Worm (Caenorhabditis elegans) whole organism, early embryonic: Measurements from ENCODE around the gene rhgf-2.
"Not testable (repeated sequence)": the region's sequence is repeated elsewhere in the genome, so short reads cannot be mapped to it uniquely, and the experiment has no call there.

Source experiments
- B0310.2 ChIP-seq: sonication (generic microtip); optimal IDR thresholded peaks from 2 replicates; lab custom pipeline; 2016; ENCODE audit warnings: mild to moderate bottlenecking, missing genetic modification characterization, missing compliant biosample characterization
- F13C5.2 ChIP-seq: sonication (generic microtip); optimal IDR thresholded peaks from 2 replicates; lab custom pipeline; 2017; ENCODE audit warnings: mild to moderate bottlenecking, missing genetic modification characterization, inconsistent platforms, missing compliant biosample characterization
- aly-1 ChIP-seq: sonication (generic microtip); optimal IDR thresholded peaks from 2 replicates; lab custom pipeline; 2016; ENCODE audit warnings: missing genetic modification characterization, missing compliant biosample characterization
- ama-1 ChIP-seq: fragments of 150-350 bp; optimal IDR thresholded peaks from 2 replicates; lab custom pipeline; 2014
- ceh-13 ChIP-seq: fragments of 200-800 bp; sonication (Bioruptor generic); optimal IDR thresholded peaks from 2 replicates; lab custom pipeline; 2018; ENCODE audit warnings: mild to moderate bottlenecking, missing genetic modification characterization, missing compliant biosample characterization
- ceh-36 ChIP-seq: sonication (generic microtip); optimal IDR thresholded peaks from 2 replicates; lab custom pipeline; 2016; ENCODE audit warnings: missing genetic modification characterization, inconsistent platforms, missing compliant biosample characterization
- ets-7 ChIP-seq: sonication (generic microtip); optimal IDR thresholded peaks from 2 replicates; lab custom pipeline; 2016; ENCODE audit warnings: missing genotype, missing genetic modification characterization, missing compliant biosample characterization
- flt-1 ChIP-seq: fragments of 200-800 bp; sonication (Bioruptor generic); IDR thresholded peaks from 2 replicates; pipeline ENCODE4 v1.3.6; 2022; ENCODE audit warnings: missing genetic modification characterization, missing compliant biosample characterization
- hmbx-1 ChIP-seq: sonication (generic microtip); optimal IDR thresholded peaks from 2 replicates; lab custom pipeline; 2016; ENCODE audit warnings: mild to moderate bottlenecking, missing genetic modification characterization, missing compliant biosample characterization
- hmg-4 ChIP-seq: fragments of 200-800 bp; sonication (Bioruptor generic); optimal IDR thresholded peaks from 2 replicates; lab custom pipeline; 2018; ENCODE audit warnings: mild to moderate bottlenecking, missing genetic modification characterization, missing compliant biosample characterization
- hnd-1 ChIP-seq: sonication (generic microtip); optimal IDR thresholded peaks from 2 replicates; lab custom pipeline; 2016; ENCODE audit warnings: missing genetic modification characterization, missing compliant biosample characterization
- pes-1 ChIP-seq: fragments of 200-800 bp; sonication (Bioruptor generic); IDR thresholded peaks from 2 replicates; pipeline ENCODE4 v1.3.6; 2022; ENCODE audit warnings: missing genetic modification reagents, missing genetic modification characterization, missing compliant biosample characterization
- scrt-1 ChIP-seq: fragments of 200-800 bp; sonication (Bioruptor generic); IDR thresholded peaks from 2 replicates; pipeline ENCODE4 v1.3.6; 2022; ENCODE audit warnings: missing genetic modification characterization, missing compliant biosample characterization
- sea-1 ChIP-seq: fragments of 200-800 bp; sonication (Bioruptor generic); conservative IDR thresholded peaks from 2 replicates; pipeline ENCODE4 v1.3.6; 2022; ENCODE audit warnings: missing genetic modification characterization, missing compliant biosample characterization
- tbx-11 ChIP-seq: fragments of 200-800 bp; sonication (Bioruptor generic); IDR thresholded peaks from 2 replicates; pipeline ENCODE4 v1.3.6; 2022; ENCODE audit warnings: missing genetic modification characterization, missing compliant biosample characterization
- tbx-37 ChIP-seq: fragments of 200-800 bp; sonication (Bioruptor generic); conservative IDR thresholded peaks from 2 replicates; pipeline ENCODE4 v1.3.6; 2022; ENCODE audit warnings: missing genetic modification reagents, missing genetic modification characterization, missing compliant biosample characterization
- tra-4 ChIP-seq: sonication (generic microtip); optimal IDR thresholded peaks from 2 replicates; lab custom pipeline; 2017; ENCODE audit warnings: missing genetic modification characterization, missing compliant biosample characterization

The rhgf-2 gene

ce11 chrII:4129450-4129849 lies 28.9 kb downstream of the rhgf-2 start:
- TF ChIP-seq hnd-1 (tag; lab: Kevin White, UChicago) (no peak), F13C5.2 (no peak), tra-4 (tag; lab: Kevin White, UChicago) (no peak), pes-1 (no peak), tbx-37 (GFP tag; lab: Robert Waterston, UW) (no peak), ets-7 (tag; lab: Kevin White, UChicago) (no peak), hmg-4 (GFP tag; lab: Kevin White, UChicago) (no peak), ama-1 (no peak), ceh-13 (GFP tag; lab: Kevin White, UChicago) (no peak), sea-1 (GFP tag; lab: Robert Waterston, UW) (no peak), ceh-36 (tag; lab: Kevin White, UChicago) (no peak), scrt-1 (GFP tag; lab: Robert Waterston, UW) (no peak), flt-1 (no peak)

ce11 chrII:4130074-4130663 lies 29.6 kb downstream of the rhgf-2 start:
- peak; percentile 50 for TF ChIP-seq hmbx-1 (tag; lab: Kevin White, UChicago)
- TF ChIP-seq ceh-36 (tag; lab: Kevin White, UChicago): peak; percentile 7

ce11 chrII:4133332-4133731 lies 32.7 kb downstream of the rhgf-2 start:
- TF ChIP-seq ceh-13 (GFP tag; lab: Kevin White, UChicago): no peak
- no peak for TF ChIP-seq aly-1
- no peak for TF ChIP-seq pes-1
- TF ChIP-seq scrt-1 (GFP tag; lab: Robert Waterston, UW): no peak
- TF ChIP-seq hmg-4 (GFP tag; lab: Kevin White, UChicago): no peak
- no peak for TF ChIP-seq B0310.2
- TF ChIP-seq ceh-36 (tag; lab: Kevin White, UChicago): no peak
- TF ChIP-seq sea-1 (GFP tag; lab: Robert Waterston, UW): no peak
- no peak for TF ChIP-seq hnd-1 (tag; lab: Kevin White, UChicago)
- no peak for TF ChIP-seq ama-1
- no peak for TF ChIP-seq tbx-37 (GFP tag; lab: Robert Waterston, UW)
- TF ChIP-seq tbx-11 (GFP tag; lab: Robert Waterston, UW): no peak
- no peak for TF ChIP-seq flt-1
- TF ChIP-seq ets-7 (tag; lab: Kevin White, UChicago): no peak
- no peak for TF ChIP-seq tra-4 (tag; lab: Kevin White, UChicago)
- TF ChIP-seq hmbx-1 (tag; lab: Kevin White, UChicago): no peak

ce11 chrII:4134688-4135087 lies 34.1 kb downstream of the rhgf-2 start:
- TF ChIP-seq pes-1 (no peak), ets-7 (tag; lab: Kevin White, UChicago) (no peak), tbx-37 (GFP tag; lab: Robert Waterston, UW) (no peak), hmg-4 (GFP tag; lab: Kevin White, UChicago) (no peak), flt-1 (no peak), hmbx-1 (tag; lab: Kevin White, UChicago) (no peak), ama-1 (no peak), tra-4 (tag; lab: Kevin White, UChicago) (no peak)

- not testable (repeated sequence) for TF ChIP-seq hmbx-1 (tag; lab: Kevin White, UChicago); ceh-36 (tag; lab: Kevin White, UChicago); sea-1 (GFP tag; lab: Robert Waterston, UW)
These were observed 34.7 kb downstream of the rhgf-2 start, which contains the start of gene ast-1 for ce11 chrII:4135259-4135658. ast-1 (minus strand) TSS chrII:4135359.

ce11 chrII:4146039-4146438 lies 45.5 kb downstream of the rhgf-2 start, which contains the start of gene F56D3.1:
F56D3.1 (plus strand) TSS chrII:4146339.
- TF ChIP-seq ets-7 (tag; lab: Kevin White, UChicago): no peak
- no peak for TF ChIP-seq ceh-36 (tag; lab: Kevin White, UChicago)
- TF ChIP-seq ceh-13 (GFP tag; lab: Kevin White, UChicago): no peak
- no peak for TF ChIP-seq F13C5.2
- TF ChIP-seq tbx-11 (GFP tag; lab: Robert Waterston, UW): no peak
- no peak for TF ChIP-seq scrt-1 (GFP tag; lab: Robert Waterston, UW)
- no peak for TF ChIP-seq ama-1
- no peak for TF ChIP-seq sea-1 (GFP tag; lab: Robert Waterston, UW)

ce11 chrII:4150211-4150610 lies 49.6 kb downstream of the rhgf-2 start:
- TF ChIP-seq B0310.2: no peak
- TF ChIP-seq aly-1: no peak
- TF ChIP-seq tra-4 (tag; lab: Kevin White, UChicago): no peak
- no peak for TF ChIP-seq F13C5.2
- no peak for TF ChIP-seq ceh-13 (GFP tag; lab: Kevin White, UChicago)
- no peak for TF ChIP-seq ama-1
- TF ChIP-seq hmbx-1 (tag; lab: Kevin White, UChicago): no peak
- no peak for TF ChIP-seq tbx-37 (GFP tag; lab: Robert Waterston, UW)
- no peak for TF ChIP-seq tbx-11 (GFP tag; lab: Robert Waterston, UW)
- no peak for TF ChIP-seq hmg-4 (GFP tag; lab: Kevin White, UChicago)
- no peak for TF ChIP-seq hnd-1 (tag; lab: Kevin White, UChicago)
- no peak for TF ChIP-seq pes-1
- no peak for TF ChIP-seq ceh-36 (tag; lab: Kevin White, UChicago)
- TF ChIP-seq ets-7 (tag; lab: Kevin White, UChicago): no peak
- no peak for TF ChIP-seq sea-1 (GFP tag; lab: Robert Waterston, UW)
- no peak for TF ChIP-seq scrt-1 (GFP tag; lab: Robert Waterston, UW)
- no peak for TF ChIP-seq flt-1
